Worm (Caenorhabditis elegans): Measurements from ENCODE around the gene ZK938.12.

- TF ChIP-seq T22C8.4 (GFP tag; IDR thresholded peaks at IDR 0.05) (no peak), klf-2 (GFP tag; conservative IDR thresholded peaks at IDR 0.05) (no peak), cog-1 (tag; optimal IDR thresholded peaks at IDR 0.05) (no peak), ztf-29 (GFP tag; IDR thresholded peaks at IDR 0.05) (no peak)
These were observed 39.9 kb upstream of the ZK938.12 start for ce11 chrII:9791185-9791584.

Measured in whole organism, midembryonic.